Fruit fly (Drosophila melanogaster) Kc167 (cell line): ENCODE measurements around the gene NaPi-III.

Source experiments
- Myc ChIP-seq: fragments of >200 bp; optimal IDR thresholded peaks from 2 replicates; lab custom pipeline; 2017; ENCODE audit warnings: missing external identifiers
- Sin3A ChIP-seq: fragments of >200 bp; optimal IDR thresholded peaks from 2 replicates; lab custom pipeline; 2018; ENCODE audit warnings: missing external identifiers
- h ChIP-seq: fragments of >200 bp; optimal IDR thresholded peaks from 3 replicates; lab custom pipeline; 2018; ENCODE audit warnings: missing external identifiers
- insv ChIP-seq: fragments of >200 bp; optimal IDR thresholded peaks from 3 replicates; lab custom pipeline; 2018; ENCODE audit warnings: missing external identifiers
- psq ChIP-seq: fragments of >200 bp; optimal IDR thresholded peaks from 2 replicates; lab custom pipeline; 2017; ENCODE audit warnings: missing external identifiers
- ttk ChIP-seq: sonication (Bioruptor generic); optimal IDR thresholded peaks from 2 replicates; lab custom pipeline; 2017; ENCODE audit warnings: missing external identifiers

NaPi-III gene

dm6 chr3L:11123088-11123487, at the start of gene NaPi-III, which contains the start of gene Ufd1:
NaPi-III (plus strand) TSS chr3L:11123348.
Ufd1 (minus strand) TSS chr3L:11123216.
- TF ChIP-seq Sin3A (lab: Kevin White, UChicago) (no peak), ttk (lab: Kevin White, UChicago) (no peak), psq (lab: Kevin White, UChicago) (no peak), Myc (lab: Kevin White, UChicago) (no peak), insv (lab: Kevin White, UChicago) (no peak), h (lab: Kevin White, UChicago) (no peak)

- TF ChIP-seq ttk (lab: Kevin White, UChicago): no peak
- no peak for TF ChIP-seq insv (lab: Kevin White, UChicago)
- TF ChIP-seq h (lab: Kevin White, UChicago): no peak
- no peak for TF ChIP-seq Myc (lab: Kevin White, UChicago)
- no peak for TF ChIP-seq Sin3A (lab: Kevin White, UChicago)
- TF ChIP-seq psq (lab: Kevin White, UChicago): no peak
These were observed 48.9 kb upstream of the NaPi-III start, which contains the start of the genes Pfdn2 and Noc1 for dm6 chr3L:11074043-11074853. Pfdn2 (minus strand) TSS chr3L:11074388. Noc1 (plus strand) TSS chr3L:11074769.

dm6 chr3L:11083605-11084004, 39.5 kb upstream of the NaPi-III start:
- TF ChIP-seq insv (lab: Kevin White, UChicago) (no peak), h (lab: Kevin White, UChicago) (no peak), ttk (lab: Kevin White, UChicago) (no peak), Sin3A (lab: Kevin White, UChicago) (no peak), Myc (lab: Kevin White, UChicago) (no peak), psq (lab: Kevin White, UChicago) (no peak)

dm6 chr3L:11084557-11085231, 38.5 kb upstream of the NaPi-III start:
- no peak for TF ChIP-seq h (lab: Kevin White, UChicago)
- TF ChIP-seq insv (lab: Kevin White, UChicago): no peak
- no peak for TF ChIP-seq Myc (lab: Kevin White, UChicago)
- TF ChIP-seq psq (lab: Kevin White, UChicago): no peak
- no peak for TF ChIP-seq Sin3A (lab: Kevin White, UChicago)
- no peak for TF ChIP-seq ttk (lab: Kevin White, UChicago)

dm6 chr3L:11085810-11086209, 37.3 kb upstream of the NaPi-III start:
- no peak for TF ChIP-seq insv (lab: Kevin White, UChicago)
- no peak for TF ChIP-seq Sin3A (lab: Kevin White, UChicago)
- TF ChIP-seq ttk (lab: Kevin White, UChicago): no peak

dm6 chr3L:11089805-11090440, 33.2 kb upstream of the NaPi-III start:
- no peak for TF ChIP-seq h (lab: Kevin White, UChicago)
- no peak for TF ChIP-seq insv (lab: Kevin White, UChicago)
- TF ChIP-seq Sin3A (lab: Kevin White, UChicago): no peak
- TF ChIP-seq ttk (lab: Kevin White, UChicago): no peak
- TF ChIP-seq psq (lab: Kevin White, UChicago): no peak
- no peak for TF ChIP-seq Myc (lab: Kevin White, UChicago)

dm6 chr3L:11091943-11092609, 31.1 kb upstream of the NaPi-III start:
- TF ChIP-seq insv (lab: Kevin White, UChicago) (no peak), h (lab: Kevin White, UChicago) (no peak), Myc (lab: Kevin White, UChicago) (no peak), psq (lab: Kevin White, UChicago) (no peak), Sin3A (lab: Kevin White, UChicago) (no peak), ttk (lab: Kevin White, UChicago) (no peak)

- no peak for TF ChIP-seq ttk (lab: Kevin White, UChicago)
- TF ChIP-seq h (lab: Kevin White, UChicago): no peak
- no peak for TF ChIP-seq Myc (lab: Kevin White, UChicago)
- TF ChIP-seq psq (lab: Kevin White, UChicago): no peak
- TF ChIP-seq Sin3A (lab: Kevin White, UChicago): no peak
- TF ChIP-seq insv (lab: Kevin White, UChicago): no peak
These were observed 30.6 kb upstream of the NaPi-III start for dm6 chr3L:11092610-11092961.

dm6 chr3L:11093046-11093520, 30.1 kb upstream of the NaPi-III start, which contains the start of gene JIL-1:
JIL-1 (minus strand) TSS chr3L:11093193.
- TF ChIP-seq ttk (lab: Kevin White, UChicago) (no peak), Myc (lab: Kevin White, UChicago) (no peak), psq (lab: Kevin White, UChicago) (no peak), Sin3A (lab: Kevin White, UChicago) (no peak), h (lab: Kevin White, UChicago) (no peak), insv (lab: Kevin White, UChicago) (no peak)

- TF ChIP-seq Sin3A (lab: Kevin White, UChicago) (no peak), Myc (lab: Kevin White, UChicago) (no peak), psq (lab: Kevin White, UChicago) (no peak), insv (lab: Kevin White, UChicago) (no peak), h (lab: Kevin White, UChicago) (no peak), ttk (lab: Kevin White, UChicago) (no peak)
These were observed 28.9 kb upstream of the NaPi-III start for dm6 chr3L:11094279-11094678.
